Worm (Caenorhabditis elegans) whole organism, midembryonic: ENCODE results near the gene nhr-68.

ENCODE experiments used
- T22C8.4 ChIP-seq: fragments of 200-800 bp; sonication (Bioruptor generic); IDR thresholded peaks from 2 replicates; pipeline ENCODE4 v1.3.6; 2022; ENCODE audit warnings: missing genetic modification characterization, missing compliant biosample characterization
- cog-1 ChIP-seq: sonication (generic microtip); optimal IDR thresholded peaks from 2 replicates; lab custom pipeline; 2016; ENCODE audit warnings: missing genetic modification characterization, missing compliant biosample characterization
- flt-1 ChIP-seq: fragments of 200-800 bp; sonication (Bioruptor generic); IDR thresholded peaks from 2 replicates; pipeline ENCODE4 v1.3.6; 2022; ENCODE audit warnings: missing genetic modification characterization, missing compliant biosample characterization
- klf-2 ChIP-seq: fragments of 200-800 bp; sonication (Bioruptor generic); conservative IDR thresholded peaks from 2 replicates; pipeline ENCODE4 v1.3.6; 2022; ENCODE audit warnings: missing genetic modification reagents, missing genetic modification characterization, missing compliant biosample characterization
- med-1 ChIP-seq: sonication (generic microtip); optimal IDR thresholded peaks from 2 replicates; lab custom pipeline; 2017; ENCODE audit warnings: missing genetic modification characterization, mild to moderate bottlenecking, missing compliant biosample characterization, antibody characterized with exemption, missing genetic modification reagents; ENCODE audit not compliant: insufficient read depth
- ref-1 ChIP-seq: fragments of 200-800 bp; sonication (Bioruptor generic); conservative IDR thresholded peaks from 2 replicates; pipeline ENCODE4 v1.3.6; 2022; ENCODE audit warnings: missing genetic modification reagents, missing genetic modification characterization, missing compliant biosample characterization
- tab-1 ChIP-seq: fragments of 200-800 bp; sonication (Bioruptor generic); IDR thresholded peaks from 2 replicates; pipeline ENCODE4 v1.3.6; 2022; ENCODE audit warnings: missing genetic modification characterization, missing compliant biosample characterization
- ztf-23 ChIP-seq: fragments of 200-800 bp; sonication (Bioruptor generic); IDR thresholded peaks from 2 replicates; pipeline ENCODE4 v1.3.6; 2022; ENCODE audit warnings: missing genetic modification reagents, missing genetic modification characterization, missing compliant biosample characterization
- ztf-29 ChIP-seq: fragments of 200-800 bp; sonication (Bioruptor generic); IDR thresholded peaks from 2 replicates; pipeline ENCODE4 v1.3.6; 2022; ENCODE audit warnings: missing genetic modification reagents, missing genetic modification characterization, missing compliant biosample characterization

Gene nhr-68

ce11 chrV:11610481-11610880, 37.2 kb downstream of the nhr-68 start, which contains the start of gene sas-5:
sas-5 (plus strand) TSS chrV:11610737.
- peak; percentile 92 for TF ChIP-seq med-1 (GFP tag; lab: Kevin White, UChicago)
- TF ChIP-seq klf-2 (GFP tag; lab: Robert Waterston, UW): peak; percentile 85
- TF ChIP-seq ztf-23 (GFP tag; lab: Robert Waterston, UW): peak; percentile 91
- peak; percentile 86 for TF ChIP-seq tab-1 (GFP tag; lab: Robert Waterston, UW)
- TF ChIP-seq ztf-29 (GFP tag; lab: Robert Waterston, UW): peak; percentile 60
- peak; percentile 58; the same call in 1 of the 2 replicates for TF ChIP-seq T22C8.4 (GFP tag; lab: Robert Waterston, UW)
- TF ChIP-seq cog-1 (tag; lab: Kevin White, UChicago): peak; percentile 45
- peak; percentile 53; the same call in 1 of the 2 replicates for TF ChIP-seq ref-1 (GFP tag; lab: Robert Waterston, UW)
- TF ChIP-seq flt-1: peak; percentile 92

ce11 chrV:11613007-11613406, 39.8 kb downstream of the nhr-68 start, which contains the start of gene tag-290:
tag-290 (plus strand) TSS chrV:11613307.
- TF ChIP-seq ref-1 (GFP tag; lab: Robert Waterston, UW) (no peak), tab-1 (GFP tag; lab: Robert Waterston, UW) (no peak), cog-1 (tag; lab: Kevin White, UChicago) (no peak), T22C8.4 (GFP tag; lab: Robert Waterston, UW) (no peak), med-1 (GFP tag; lab: Kevin White, UChicago) (no peak), ztf-23 (GFP tag; lab: Robert Waterston, UW) (no peak), flt-1 (no peak), ztf-29 (GFP tag; lab: Robert Waterston, UW) (no peak), klf-2 (GFP tag; lab: Robert Waterston, UW) (no peak)

- TF ChIP-seq ztf-29 (GFP tag; lab: Robert Waterston, UW) (no peak), tab-1 (GFP tag; lab: Robert Waterston, UW) (no peak), flt-1 (no peak), med-1 (GFP tag; lab: Kevin White, UChicago) (no peak), ref-1 (GFP tag; lab: Robert Waterston, UW) (no peak), klf-2 (GFP tag; lab: Robert Waterston, UW) (no peak), ztf-23 (GFP tag; lab: Robert Waterston, UW) (no peak), T22C8.4 (GFP tag; lab: Robert Waterston, UW) (no peak)
Observed at ce11 chrV:11614805-11615497, 41.7 kb downstream of the nhr-68 start.

- TF ChIP-seq med-1 (GFP tag; lab: Kevin White, UChicago) (no peak), ref-1 (GFP tag; lab: Robert Waterston, UW) (no peak), T22C8.4 (GFP tag; lab: Robert Waterston, UW) (no peak), flt-1 (no peak), ztf-23 (GFP tag; lab: Robert Waterston, UW) (no peak), tab-1 (GFP tag; lab: Robert Waterston, UW) (no peak)
Observed at ce11 chrV:11615948-11616681, 42.9 kb downstream of the nhr-68 start, which contains the start of gene nlp-24. nlp-24 (plus strand) TSS chrV:11616376.

ce11 chrV:11616813-11617212, 43.6 kb downstream of the nhr-68 start:
- no peak for TF ChIP-seq ztf-29 (GFP tag; lab: Robert Waterston, UW)
- TF ChIP-seq flt-1: no peak
- TF ChIP-seq cog-1 (tag; lab: Kevin White, UChicago): no peak
- no peak for TF ChIP-seq T22C8.4 (GFP tag; lab: Robert Waterston, UW)
- TF ChIP-seq klf-2 (GFP tag; lab: Robert Waterston, UW): no peak
- TF ChIP-seq ref-1 (GFP tag; lab: Robert Waterston, UW): no peak
- TF ChIP-seq med-1 (GFP tag; lab: Kevin White, UChicago): no peak

ce11 chrV:11618173-11618572, 44.9 kb downstream of the nhr-68 start, which contains the start of gene glb-15:
glb-15 (minus strand) TSS chrV:11618273.
- no peak for TF ChIP-seq klf-2 (GFP tag; lab: Robert Waterston, UW)
- TF ChIP-seq ztf-29 (GFP tag; lab: Robert Waterston, UW): no peak
- no peak for TF ChIP-seq T22C8.4 (GFP tag; lab: Robert Waterston, UW)
- TF ChIP-seq med-1 (GFP tag; lab: Kevin White, UChicago): no peak
- no peak for TF ChIP-seq ztf-23 (GFP tag; lab: Robert Waterston, UW)
- TF ChIP-seq ref-1 (GFP tag; lab: Robert Waterston, UW): no peak
- no peak for TF ChIP-seq tab-1 (GFP tag; lab: Robert Waterston, UW)
- no peak for TF ChIP-seq cog-1 (tag; lab: Kevin White, UChicago)
- no peak for TF ChIP-seq flt-1

- TF ChIP-seq flt-1 (no peak), ref-1 (GFP tag; lab: Robert Waterston, UW) (no peak), klf-2 (GFP tag; lab: Robert Waterston, UW) (no peak), ztf-23 (GFP tag; lab: Robert Waterston, UW) (no peak)
Observed at ce11 chrV:11620081-11620480, 46.8 kb downstream of the nhr-68 start.

ce11 chrV:11621276-11621675, 48.0 kb downstream of the nhr-68 start:
- TF ChIP-seq klf-2 (GFP tag; lab: Robert Waterston, UW): no peak
- no peak for TF ChIP-seq ztf-29 (GFP tag; lab: Robert Waterston, UW)
- no peak for TF ChIP-seq ztf-23 (GFP tag; lab: Robert Waterston, UW)
- TF ChIP-seq med-1 (GFP tag; lab: Kevin White, UChicago): no peak
- no peak for TF ChIP-seq tab-1 (GFP tag; lab: Robert Waterston, UW)
- no peak for TF ChIP-seq T22C8.4 (GFP tag; lab: Robert Waterston, UW)
- TF ChIP-seq cog-1 (tag; lab: Kevin White, UChicago): no peak
- TF ChIP-seq flt-1: no peak
- no peak for TF ChIP-seq ref-1 (GFP tag; lab: Robert Waterston, UW)
